Worm (Caenorhabditis elegans) whole organism, young adult: Measurements from ENCODE around the gene F17E9.2.

Experiments
- C06A6.2 ChIP-seq: fragments of 200-800 bp; sonication (Bioruptor generic); conservative IDR thresholded peaks from 2 replicates; pipeline ENCODE4 v1.3.6; 2022; ENCODE audit warnings: missing genetic modification characterization, missing compliant biosample characterization
- F22D6.2 ChIP-seq: sonication (generic microtip); optimal IDR thresholded peaks from 2 replicates; lab custom pipeline; 2016; ENCODE audit warnings: mild to moderate bottlenecking, missing genetic modification characterization, missing compliant biosample characterization
- F33H1.4 ChIP-seq: fragments of 200-800 bp; sonication (Bioruptor generic); IDR thresholded peaks from 2 replicates; pipeline ENCODE4 v1.3.6; 2022; ENCODE audit warnings: missing genetic modification reagents, missing genetic modification characterization, missing compliant biosample characterization
- F39B2.1 ChIP-seq: fragments of 200-800 bp; sonication (Bioruptor generic); IDR thresholded peaks from 2 replicates; pipeline ENCODE4 v1.3.6; 2022; ENCODE audit warnings: missing genetic modification reagents, missing genetic modification characterization, missing compliant biosample characterization
- F49E8.2 ChIP-seq: sonication (generic microtip); optimal IDR thresholded peaks from 3 replicates; lab custom pipeline; 2017; ENCODE audit warnings: missing genetic modification characterization, mild to moderate bottlenecking, missing compliant biosample characterization, antibody characterized with exemption, moderate library complexity; ENCODE audit not compliant: insufficient read depth
- F55B11.4 ChIP-seq: sonication (generic microtip); optimal IDR thresholded peaks from 2 replicates; lab custom pipeline; 2016; ENCODE audit warnings: missing compliant biosample characterization, missing genetic modification characterization, borderline replicate concordance; ENCODE audit not compliant: insufficient read depth
- K11D2.4 ChIP-seq: fragments of 200-800 bp; sonication (Bioruptor generic); IDR thresholded peaks from 2 replicates; pipeline ENCODE4 v1.3.6; 2022; ENCODE audit warnings: missing genetic modification reagents, missing genetic modification characterization, missing compliant biosample characterization
- T07F8.4 ChIP-seq: sonication (generic microtip); optimal IDR thresholded peaks from 2 replicates; lab custom pipeline; 2016; ENCODE audit warnings: mild to moderate bottlenecking, missing genetic modification characterization, moderate library complexity, missing compliant biosample characterization
- T26A5.8 ChIP-seq: sonication (generic microtip); optimal IDR thresholded peaks from 2 replicates; lab custom pipeline; 2016; ENCODE audit warnings: missing genetic modification characterization, missing compliant biosample characterization
- Y67H2A.10 ChIP-seq: fragments of 200-800 bp; sonication (Bioruptor generic); conservative IDR thresholded peaks from 2 replicates; pipeline ENCODE4 v1.3.6; 2022; ENCODE audit warnings: missing genetic modification reagents, missing genetic modification characterization, missing compliant biosample characterization
- Y79H2A.3 ChIP-seq: fragments of 200-800 bp; sonication (Bioruptor generic); conservative IDR thresholded peaks from 2 replicates; pipeline ENCODE4 v1.3.6; 2022; ENCODE audit warnings: missing genetic modification reagents, missing genetic modification characterization, missing compliant biosample characterization
- Y95B8A.8 ChIP-seq: fragments of 200-800 bp; sonication (Bioruptor generic); IDR thresholded peaks from 2 replicates; pipeline ENCODE4 v1.3.6; 2022; ENCODE audit warnings: missing genetic modification reagents, missing genetic modification characterization, missing compliant biosample characterization
- aptf-3 ChIP-seq: fragments of 200-800 bp; sonication (Bioruptor generic); IDR thresholded peaks from 2 replicates; pipeline ENCODE4 v1.3.6; 2022; ENCODE audit warnings: missing genetic modification characterization, missing compliant biosample characterization
- atf-7 ChIP-seq: sonication (generic microtip); optimal IDR thresholded peaks from 2 replicates; lab custom pipeline; 2017; ENCODE audit warnings: mild to moderate bottlenecking, missing genetic modification characterization, missing compliant biosample characterization
- attf-5 ChIP-seq: fragments of 200-800 bp; sonication (Bioruptor generic); optimal IDR thresholded peaks from 2 replicates; lab custom pipeline; 2018; ENCODE audit warnings: mild to moderate bottlenecking, missing genetic modification characterization, missing compliant biosample characterization
- bed-1 ChIP-seq: fragments of 200-800 bp; sonication (Bioruptor generic); IDR thresholded peaks from 2 replicates; pipeline ENCODE4 v1.3.6; 2022; ENCODE audit warnings: missing genetic modification reagents, missing genetic modification characterization, missing compliant biosample characterization
- bed-2 ChIP-seq: fragments of 200-800 bp; sonication (Bioruptor generic); IDR thresholded peaks from 2 replicates; pipeline ENCODE4 v1.3.6; 2022; ENCODE audit warnings: missing genetic modification reagents, missing genetic modification characterization, missing compliant biosample characterization
- ccch-3 ChIP-seq: fragments of 200-800 bp; sonication (Bioruptor generic); optimal IDR thresholded peaks from 2 replicates; lab custom pipeline; 2018; ENCODE audit warnings: mild to moderate bottlenecking, missing genetic modification characterization, missing compliant biosample characterization
- cebp-1 ChIP-seq, 2 experiments: fragments of 200-800 bp in 1 of 2; sonication (Bioruptor generic) in 1 of 2; sonication (generic microtip) in 1 of 2; IDR thresholded peaks in 1 of 2; optimal IDR thresholded peaks in 1 of 2; 2 replicates each; pipeline versions ENCODE4 v1.3.6 to Lab custom; 2017 to 2022; ENCODE audit warnings: missing compliant biosample characterization in 2 of 2, missing genetic modification characterization in 2 of 2, mild to moderate bottlenecking in 1 of 2, missing genetic modification reagents in 1 of 2, moderate library complexity in 1 of 2
- cebp-2 ChIP-seq: fragments of 200-800 bp; sonication (Bioruptor generic); IDR thresholded peaks from 2 replicates; pipeline ENCODE4 v1.3.6; 2022; ENCODE audit warnings: missing genetic modification characterization, missing compliant biosample characterization
- ceh-91 ChIP-seq: fragments of 200-800 bp; sonication (Bioruptor generic); IDR thresholded peaks from 2 replicates; pipeline ENCODE4 v1.3.6; 2022; ENCODE audit warnings: missing genetic modification reagents, missing genetic modification characterization, missing compliant biosample characterization
- dox-1 ChIP-seq: fragments of 200-800 bp; sonication (Bioruptor generic); IDR thresholded peaks from 2 replicates; pipeline ENCODE4 v1.3.6; 2022; ENCODE audit warnings: missing genetic modification reagents, missing genetic modification characterization, missing compliant biosample characterization
- egl-18 ChIP-seq: fragments of 200-800 bp; sonication (Bioruptor generic); IDR thresholded peaks from 2 replicates; pipeline ENCODE4 v1.3.6; 2022; ENCODE audit warnings: missing genetic modification reagents, missing genetic modification characterization, missing compliant biosample characterization
- ekl-4 ChIP-seq: fragments of 200-800 bp; sonication (Bioruptor generic); IDR thresholded peaks from 2 replicates; pipeline ENCODE4 v1.3.6; 2022; ENCODE audit warnings: missing genetic modification reagents, missing genetic modification characterization, missing compliant biosample characterization
- fkh-3 ChIP-seq: sonication (generic microtip); optimal IDR thresholded peaks from 2 replicates; lab custom pipeline; 2016; ENCODE audit warnings: mild to moderate bottlenecking, missing genetic modification characterization, missing compliant biosample characterization
- him-1 ChIP-seq: sonication (generic microtip); optimal IDR thresholded peaks from 2 replicates; lab custom pipeline; 2016; ENCODE audit warnings: missing genotype, missing genetic modification reagents, missing genetic modification characterization, missing compliant biosample characterization
- hmg-20 ChIP-seq: fragments of 200-800 bp; sonication (Bioruptor generic); IDR thresholded peaks from 2 replicates; pipeline ENCODE4 v1.3.6; 2022; ENCODE audit warnings: missing genetic modification reagents, missing genetic modification characterization, missing compliant biosample characterization
- hrde-1 ChIP-seq: sonication (generic microtip); optimal IDR thresholded peaks from 2 replicates; lab custom pipeline; 2016; ENCODE audit warnings: missing genetic modification characterization, mild to moderate bottlenecking, missing compliant biosample characterization, moderate library complexity, missing genotype, missing genetic modification reagents, borderline replicate concordance
- hsf-1 ChIP-seq: fragments of 200-800 bp; sonication (Bioruptor generic); IDR thresholded peaks from 2 replicates; pipeline ENCODE4 v1.3.6; 2022; ENCODE audit warnings: missing genetic modification reagents, missing genetic modification characterization, missing compliant biosample characterization
- lag-1 ChIP-seq: fragments of 200-800 bp; sonication (Bioruptor generic); IDR thresholded peaks from 2 replicates; pipeline ENCODE4 v1.3.6; 2022; ENCODE audit warnings: missing genetic modification reagents, missing genetic modification characterization, missing compliant biosample characterization
- lin-26 ChIP-seq: fragments of 200-800 bp; sonication (Bioruptor generic); IDR thresholded peaks from 2 replicates; pipeline ENCODE4 v1.3.6; 2022; ENCODE audit warnings: missing genetic modification reagents, missing genetic modification characterization, missing compliant biosample characterization
- lin-35 ChIP-seq, 3 experiments: fragments of 150-350 bp in 2 of 3; sonication (generic microtip) in 1 of 3; optimal IDR thresholded peaks; 2 replicates each; lab custom pipeline; 2014 to 2018; ENCODE audit warnings: missing biosample characterization in 3 of 3, missing genetic modification characterization in 3 of 3, missing genetic modification reagents in 3 of 3
- lin-40 ChIP-seq: sonication (generic microtip); optimal IDR thresholded peaks from 2 replicates; lab custom pipeline; 2016; ENCODE audit warnings: missing genetic modification characterization, mild to moderate bottlenecking, missing compliant biosample characterization, missing genotype, missing genetic modification reagents
- lin-54 ChIP-seq: fragments of 200-800 bp; sonication (Bioruptor generic); optimal IDR thresholded peaks from 2 replicates; lab custom pipeline; 2018; ENCODE audit warnings: mild to moderate bottlenecking, missing genetic modification characterization, missing compliant biosample characterization
- lsl-1 ChIP-seq: fragments of 200-800 bp; sonication (Bioruptor generic); optimal IDR thresholded peaks from 2 replicates; lab custom pipeline; 2018; ENCODE audit warnings: mild to moderate bottlenecking, missing genetic modification characterization, moderate library complexity, missing compliant biosample characterization
- mel-28 ChIP-seq: sonication (generic microtip); optimal IDR thresholded peaks from 2 replicates; lab custom pipeline; 2016; ENCODE audit warnings: borderline replicate concordance, mild to moderate bottlenecking, missing genetic modification characterization, missing compliant biosample characterization
- mxl-1 ChIP-seq: sonication (generic microtip); optimal IDR thresholded peaks from 2 replicates; lab custom pipeline; 2016; ENCODE audit warnings: missing genetic modification characterization, missing compliant biosample characterization
- nfya-2 ChIP-seq: fragments of 200-800 bp; sonication (Bioruptor generic); IDR thresholded peaks from 2 replicates; pipeline ENCODE4 v1.3.6; 2022; ENCODE audit warnings: missing genetic modification reagents, missing genetic modification characterization, missing compliant biosample characterization
- nhr-120 ChIP-seq: fragments of 200-800 bp; sonication (Bioruptor generic); IDR thresholded peaks from 2 replicates; pipeline ENCODE4 v1.3.6; 2022; ENCODE audit warnings: missing genetic modification characterization, missing compliant biosample characterization
- nhr-179 ChIP-seq: sonication (generic microtip); optimal IDR thresholded peaks from 2 replicates; lab custom pipeline; 2016; ENCODE audit warnings: mild to moderate bottlenecking, missing genetic modification characterization, missing compliant biosample characterization
- nhr-80 ChIP-seq: sonication (generic microtip); optimal IDR thresholded peaks from 2 replicates; lab custom pipeline; 2016; ENCODE audit warnings: missing genetic modification characterization, missing compliant biosample characterization
- nhr-90 ChIP-seq: sonication (generic microtip); optimal IDR thresholded peaks from 2 replicates; lab custom pipeline; 2016; ENCODE audit warnings: missing genotype, mild to moderate bottlenecking, missing genetic modification characterization, missing compliant biosample characterization
- pbrm-1 ChIP-seq: fragments of 200-800 bp; sonication (Bioruptor generic); IDR thresholded peaks from 2 replicates; pipeline ENCODE4 v1.3.6; 2022; ENCODE audit warnings: missing genetic modification reagents, missing genetic modification characterization, missing compliant biosample characterization
- repo-1 ChIP-seq: sonication (generic microtip); optimal IDR thresholded peaks from 2 replicates; lab custom pipeline; 2017; ENCODE audit warnings: mild to moderate bottlenecking, missing genetic modification characterization, missing compliant biosample characterization
- snpc-1.1 ChIP-seq: sonication (generic microtip); optimal IDR thresholded peaks from 2 replicates; lab custom pipeline; 2017; ENCODE audit warnings: missing genetic modification characterization, mild to moderate bottlenecking, missing compliant biosample characterization, antibody characterized with exemption, moderate library complexity, missing genotype, missing genetic modification reagents; ENCODE audit not compliant: insufficient read depth
- sptf-2 ChIP-seq: fragments of 200-800 bp; sonication (Bioruptor generic); optimal IDR thresholded peaks from 2 replicates; lab custom pipeline; 2018; ENCODE audit warnings: mild to moderate bottlenecking, missing genetic modification characterization, missing compliant biosample characterization
- tbp1 ChIP-seq: fragments of 200-800 bp; sonication (Bioruptor generic); optimal IDR thresholded peaks from 2 replicates; lab custom pipeline; 2018; ENCODE audit warnings: mild to moderate bottlenecking, missing genetic modification characterization, missing compliant biosample characterization
- unc-62 ChIP-seq: fragments of 150-350 bp; optimal IDR thresholded peaks from 2 replicates; lab custom pipeline; 2014; ENCODE audit warnings: missing biosample characterization, missing genetic modification reagents, missing genetic modification characterization

F17E9.2 gene

DNA sequence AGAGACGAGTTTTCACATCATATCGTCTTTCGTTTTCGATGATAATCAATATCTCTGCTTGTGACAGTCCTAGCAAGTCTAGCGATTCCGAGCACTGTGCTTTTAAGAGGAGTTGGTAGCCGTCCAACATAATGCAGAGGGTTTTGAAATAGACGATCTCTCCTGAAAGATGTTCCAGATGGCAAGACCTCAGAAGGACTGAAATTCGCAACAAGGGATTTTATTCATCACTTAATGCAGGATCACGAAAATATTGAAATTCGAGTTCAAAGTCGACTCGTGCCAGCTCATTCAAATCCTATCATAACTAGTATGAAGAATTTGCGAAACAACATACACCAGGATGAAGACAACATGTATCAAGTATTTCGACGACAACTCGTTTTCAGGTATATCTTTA lies 21.8 kb downstream of the F17E9.2 start, which contains the start of gene D2096.7 (continued):
- TF ChIP-seq cebp-1 (GFP tag; IDR thresholded peaks at IDR 0.05; lab: Robert Waterston, UW): 0 out of 2 replicates have a peak, but pooled peaks have one; percentile 19
- TF ChIP-seq cebp-1 (tag; optimal IDR thresholded peaks at IDR 0.05; lab: Kevin White, UChicago): peak; percentile 76
- TF ChIP-seq him-1: peak; percentile 80
- TF ChIP-seq F55B11.4 (tag; lab: Kevin White, UChicago): no peak
- peak; percentile 87 for TF ChIP-seq atf-7
- peak; percentile 81 for TF ChIP-seq nhr-90 (tag; lab: Kevin White, UChicago)
- no peak for TF ChIP-seq unc-62
- peak; percentile 85 for TF ChIP-seq lin-26 (GFP tag; lab: Robert Waterston, UW)
- TF ChIP-seq ekl-4: peak; percentile 92
- TF ChIP-seq bed-1 (GFP tag; lab: Robert Waterston, UW): peak; percentile 92
- peak; percentile 70 for TF ChIP-seq dox-1
- TF ChIP-seq tbp1 (GFP tag; lab: Kevin White, UChicago): peak; percentile 72
- peak; percentile 32 for TF ChIP-seq mxl-1 (tag; lab: Kevin White, UChicago)
- TF ChIP-seq T26A5.8 (tag; lab: Kevin White, UChicago): peak; percentile 93
- 0 out of 2 replicates have a peak, but pooled peaks have one; percentile 22 for TF ChIP-seq K11D2.4 (GFP tag; lab: Robert Waterston, UW)
- peak; percentile 87 for TF ChIP-seq pbrm-1 (GFP tag; lab: Robert Waterston, UW)
- TF ChIP-seq ceh-91 (GFP tag; lab: Robert Waterston, UW): no peak
- no peak for TF ChIP-seq lag-1
- no peak for TF ChIP-seq ccch-3 (GFP tag; lab: Kevin White, UChicago)
- no peak for TF ChIP-seq lin-40
- TF ChIP-seq sptf-2 (GFP tag; lab: Kevin White, UChicago): no peak
- TF ChIP-seq hrde-1 (tag; lab: Kevin White, UChicago): peak; percentile 96
- TF ChIP-seq T07F8.4 (tag; lab: Kevin White, UChicago): no peak
- TF ChIP-seq lsl-1 (GFP tag; lab: Kevin White, UChicago): peak; percentile 64
- TF ChIP-seq F33H1.4 (GFP tag; lab: Robert Waterston, UW): peak; percentile 59
- TF ChIP-seq lin-54: peak; percentile 74
- peak; percentile 88 for TF ChIP-seq repo-1 (tag; lab: Kevin White, UChicago)
- TF ChIP-seq nhr-179 (tag; lab: Kevin White, UChicago): no peak
- TF ChIP-seq hmg-20 (GFP tag; lab: Robert Waterston, UW): 0 out of 2 replicates have a peak, but pooled peaks have one; percentile 2
- TF ChIP-seq Y79H2A.3 (GFP tag; lab: Robert Waterston, UW): peak; percentile 77
- no peak for TF ChIP-seq C06A6.2
- TF ChIP-seq cebp-2 (GFP tag; lab: Robert Waterston, UW): peak; percentile 70; the same call in 1 of the 2 replicates
- TF ChIP-seq F49E8.2 (tag; lab: Kevin White, UChicago): peak; percentile 95
- TF ChIP-seq Y67H2A.10 (GFP tag; lab: Robert Waterston, UW): no peak
- peak; percentile 64; the same call in 1 of the 2 replicates for TF ChIP-seq Y95B8A.8 (GFP tag; lab: Robert Waterston, UW)
- peak; percentile 94 for TF ChIP-seq aptf-3 (GFP tag; lab: Robert Waterston, UW)
- TF ChIP-seq bed-2: no peak
- TF ChIP-seq nfya-2 (GFP tag; lab: Robert Waterston, UW): peak; percentile 93
- TF ChIP-seq nhr-80 (tag; lab: Kevin White, UChicago): no peak
- TF ChIP-seq egl-18 (GFP tag; lab: Robert Waterston, UW): peak; percentile 51; the same call in 1 of the 2 replicates
- peak; percentile 48 for TF ChIP-seq snpc-1.1 (tag; lab: Kevin White, UChicago)
- peak; percentile 91 for TF ChIP-seq hsf-1 (GFP tag; lab: Robert Waterston, UW)
- TF ChIP-seq lin-35 (GFP tag; optimal IDR thresholded peaks at IDR 0.05; lab: Kevin White, UChicago): peak in 1 of 3 experiments; percentile 67
- no peak for TF ChIP-seq F22D6.2 (tag; lab: Kevin White, UChicago)
- TF ChIP-seq mel-28 (tag; lab: Kevin White, UChicago): no peak
- peak; percentile 66 for TF ChIP-seq F39B2.1 (GFP tag; lab: Robert Waterston, UW)
- TF ChIP-seq nhr-120: 0 out of 2 replicates have a peak, but pooled peaks have one; percentile 55
- TF ChIP-seq fkh-3: peak; percentile 77
- TF ChIP-seq attf-5 (GFP tag; lab: Kevin White, UChicago): peak; percentile 67
